Worm (Caenorhabditis elegans) whole organism, L2 larva: ENCODE measurements around the gene Y51H7C.10.
"Not testable (repeated sequence)": the region's sequence is repeated elsewhere in the genome, so short reads cannot be mapped to it uniquely, and the experiment has no call there.

ENCODE experiments used
- ama-1 ChIP-seq: fragments of 150-350 bp; optimal IDR thresholded peaks from 2 replicates; lab custom pipeline; 2018; ENCODE audit warnings: inconsistent platforms
- egl-27 ChIP-seq: sonication (generic microtip); optimal IDR thresholded peaks from 3 replicates; lab custom pipeline; 2017; ENCODE audit warnings: missing biosample characterization, missing genetic modification reagents, missing genetic modification characterization
- fos-1 ChIP-seq: fragments of 150-350 bp; optimal IDR thresholded peaks from 2 replicates; lab custom pipeline; 2014; ENCODE audit warnings: missing biosample characterization, missing genetic modification characterization
- lin-13 ChIP-seq: fragments of 150-350 bp; optimal IDR thresholded peaks from 2 replicates; lab custom pipeline; 2014; ENCODE audit warnings: missing biosample characterization, missing genetic modification reagents, missing genetic modification characterization
- lin-39 ChIP-seq: fragments of 150-350 bp; optimal IDR thresholded peaks from 2 replicates; lab custom pipeline; 2014; ENCODE audit warnings: missing biosample characterization, missing genetic modification reagents, missing genetic modification characterization
- nhr-77 ChIP-seq: fragments of 150-350 bp; optimal IDR thresholded peaks from 2 replicates; lab custom pipeline; 2014; ENCODE audit warnings: missing biosample characterization, missing genetic modification characterization
- sma-9 ChIP-seq, 2 experiments: fragments of 150-350 bp in 1 of 2; sonication (generic microtip) in 1 of 2; optimal IDR thresholded peaks; 2 replicates each; lab custom pipeline; 2014 to 2016; ENCODE audit warnings: missing genetic modification characterization in 2 of 2, mild to moderate bottlenecking in 1 of 2, missing biosample characterization in 1 of 2, missing compliant biosample characterization in 1 of 2, missing genetic modification reagents in 1 of 2, moderate library complexity in 1 of 2
- unc-62 ChIP-seq: fragments of 150-350 bp; optimal IDR thresholded peaks from 2 replicates; lab custom pipeline; 2014; ENCODE audit warnings: missing biosample characterization, missing genetic modification reagents, missing genetic modification characterization
- ztf-11 ChIP-seq: sonication (generic microtip); optimal IDR thresholded peaks from 2 replicates; lab custom pipeline; 2017; ENCODE audit warnings: missing biosample characterization, missing genetic modification characterization

ce11 chrII:1467711-1468110, 44.2 kb upstream of the Y51H7C.10 start, which contains the start of gene Y51H7C.1:
- TF ChIP-seq ztf-11; ama-1 (lab: Kevin White, UChicago); lin-39 (tag; lab: Kevin White, UChicago); nhr-77 (tag; lab: Kevin White, UChicago); sma-9 (GFP tag; optimal IDR thresholded peaks at IDR 0.05; lab: Kevin White, UChicago); sma-9 (tag; optimal IDR thresholded peaks at IDR 0.05; lab: Kevin White, UChicago); unc-62 (GFP tag; lab: Kevin White, UChicago); egl-27 (tag; lab: Kevin White, UChicago); lin-13 (GFP tag; lab: Kevin White, UChicago); fos-1 (tag; lab: Kevin White, UChicago): not testable (repeated sequence)
